Worm (Caenorhabditis elegans) whole organism, L1 larva: ENCODE data around the gene smrc-1.
A peak's percentile ranks its signal among the peaks of the same experiment; 100 is the strongest.

Source experiments
- F16B12.6 ChIP-seq: fragments of 150-350 bp; optimal IDR thresholded peaks from 2 replicates; lab custom pipeline; 2014; ENCODE audit warnings: missing biosample characterization, missing genetic modification characterization
- aha-1 ChIP-seq: fragments of 150-350 bp; optimal IDR thresholded peaks from 2 replicates; lab custom pipeline; 2014; ENCODE audit warnings: missing biosample characterization, missing genetic modification characterization
- aly-2 ChIP-seq: fragments of 150-350 bp; optimal IDR thresholded peaks from 2 replicates; lab custom pipeline; 2014; ENCODE audit warnings: missing biosample characterization, missing genetic modification characterization
- ceh-63 ChIP-seq: fragments of 200-800 bp; sonication (Bioruptor generic); optimal IDR thresholded peaks from 2 replicates; lab custom pipeline; 2018; ENCODE audit warnings: mild to moderate bottlenecking, missing genetic modification characterization, missing compliant biosample characterization
- ceh-82 ChIP-seq, 3 experiments: fragments of 150-350 bp in 1 of 3; sonication (generic microtip) in 2 of 3; optimal IDR thresholded peaks; 2 replicates each; lab custom pipeline; 2014 to 2017; ENCODE audit warnings: missing biosample characterization in 3 of 3, missing genetic modification characterization in 3 of 3
- ceh-88 ChIP-seq: fragments of 200-800 bp; sonication (Bioruptor generic); IDR thresholded peaks from 2 replicates; pipeline ENCODE4 v1.3.6; 2022; ENCODE audit warnings: missing genetic modification characterization, missing compliant biosample characterization
- ceh-90 ChIP-seq: sonication (generic microtip); optimal IDR thresholded peaks from 2 replicates; lab custom pipeline; 2016; ENCODE audit warnings: missing genetic modification characterization, missing compliant biosample characterization
- ces-1 ChIP-seq: fragments of 150-350 bp; optimal IDR thresholded peaks from 2 replicates; lab custom pipeline; 2014; ENCODE audit warnings: missing biosample characterization, missing genetic modification reagents, missing genetic modification characterization
- dpl-1 ChIP-seq, 3 experiments: fragments of 150-350 bp in 2 of 3; sonication (generic microtip) in 1 of 3; optimal IDR thresholded peaks; 2 replicates each; lab custom pipeline; 2014 to 2017; ENCODE audit warnings: missing biosample characterization in 3 of 3, missing genetic modification characterization in 3 of 3, missing genetic modification reagents in 3 of 3
- efl-3 ChIP-seq: fragments of 200-800 bp; sonication (Bioruptor generic); optimal IDR thresholded peaks from 2 replicates; lab custom pipeline; 2018; ENCODE audit warnings: mild to moderate bottlenecking, missing genetic modification characterization, missing compliant biosample characterization
- egl-13 ChIP-seq: sonication (generic microtip); optimal IDR thresholded peaks from 2 replicates; lab custom pipeline; 2016; ENCODE audit warnings: missing genotype, missing genetic modification reagents, missing genetic modification characterization, missing compliant biosample characterization
- elt-2 ChIP-seq: sonication (generic microtip); optimal IDR thresholded peaks from 2 replicates; lab custom pipeline; 2016; ENCODE audit warnings: missing genetic modification characterization, mild to moderate bottlenecking, inconsistent platforms, missing compliant biosample characterization, missing genetic modification reagents
- elt-3 ChIP-seq, 6 experiments: fragments of 150-350 bp in 1 of 6; sonication (generic microtip); optimal IDR thresholded peaks; 2 replicates each; lab custom pipeline; 2017 to 2018; ENCODE audit warnings: missing biosample characterization in 6 of 6, missing genetic modification characterization in 6 of 6, inconsistent platforms in 1 of 6
- ets-5 ChIP-seq: fragments of 200-800 bp; sonication (Bioruptor generic); IDR thresholded peaks from 2 replicates; pipeline ENCODE4 v1.3.6; 2022; ENCODE audit warnings: missing genetic modification characterization, missing compliant biosample characterization
- fkh-4 ChIP-seq: sonication (generic microtip); optimal IDR thresholded peaks from 2 replicates; lab custom pipeline; 2016; ENCODE audit warnings: missing compliant biosample characterization, missing genetic modification characterization, borderline replicate concordance
- fkh-8 ChIP-seq: sonication (generic microtip); optimal IDR thresholded peaks from 2 replicates; lab custom pipeline; 2016; ENCODE audit warnings: mild to moderate bottlenecking, missing genetic modification characterization, missing compliant biosample characterization
- fos-1 ChIP-seq: fragments of 150-350 bp; optimal IDR thresholded peaks from 2 replicates; lab custom pipeline; 2014; ENCODE audit warnings: missing biosample characterization, missing genetic modification characterization
- grh-1 ChIP-seq: fragments of 200-800 bp; sonication (Bioruptor generic); IDR thresholded peaks from 2 replicates; pipeline ENCODE4 v1.3.6; 2022; ENCODE audit warnings: missing genetic modification reagents, missing genetic modification characterization, missing compliant biosample characterization
- hlh-17 ChIP-seq: fragments of 200-800 bp; sonication (Bioruptor generic); optimal IDR thresholded peaks from 2 replicates; lab custom pipeline; 2018; ENCODE audit warnings: missing genetic modification characterization, mild to moderate bottlenecking, missing compliant biosample characterization, moderate library complexity, borderline replicate concordance
- hpl-2 ChIP-seq: fragments of 150-350 bp; optimal IDR thresholded peaks from 2 replicates; lab custom pipeline; 2014; ENCODE audit warnings: missing biosample characterization, missing genetic modification reagents, missing genetic modification characterization
- irx-1 ChIP-seq: sonication (generic microtip); optimal IDR thresholded peaks from 2 replicates; lab custom pipeline; 2016; ENCODE audit warnings: missing genetic modification characterization, missing compliant biosample characterization
- jun-1 ChIP-seq: fragments of 150-350 bp; optimal IDR thresholded peaks from 2 replicates; lab custom pipeline; 2014; ENCODE audit warnings: missing biosample characterization, missing genetic modification reagents, missing genetic modification characterization
- lin-13 ChIP-seq: fragments of 150-350 bp; optimal IDR thresholded peaks from 2 replicates; lab custom pipeline; 2014; ENCODE audit warnings: missing biosample characterization, missing genetic modification reagents, missing genetic modification characterization
- lin-14 ChIP-seq: fragments of 200-800 bp; sonication (Bioruptor generic); optimal IDR thresholded peaks from 2 replicates; lab custom pipeline; 2018; ENCODE audit warnings: mild to moderate bottlenecking, missing genetic modification characterization, moderate library complexity, missing compliant biosample characterization
- lin-15B ChIP-seq: fragments of 150-350 bp; sonication (generic microtip); optimal IDR thresholded peaks from 3 replicates; lab custom pipeline; 2014; ENCODE audit warnings: missing biosample characterization, missing genetic modification characterization
- lir-3 ChIP-seq: sonication (generic microtip); optimal IDR thresholded peaks from 2 replicates; lab custom pipeline; 2016; ENCODE audit warnings: mild to moderate bottlenecking, missing genetic modification characterization, moderate library complexity, missing compliant biosample characterization; ENCODE audit not compliant: poor library complexity
- lsy-2 ChIP-seq, 2 experiments: fragments of 150-350 bp; optimal IDR thresholded peaks; 2 replicates each; lab custom pipeline; 2014; ENCODE audit warnings: missing biosample characterization in 2 of 2, missing genetic modification characterization in 2 of 2
- mab-9 ChIP-seq: fragments of 200-800 bp; sonication (Bioruptor generic); IDR thresholded peaks from 2 replicates; pipeline ENCODE4 v1.3.6; 2022; ENCODE audit warnings: missing genetic modification reagents, missing genetic modification characterization, missing compliant biosample characterization
- nhr-12 ChIP-seq: sonication (generic microtip); optimal IDR thresholded peaks from 2 replicates; lab custom pipeline; 2017; ENCODE audit warnings: missing biosample characterization, missing genetic modification characterization
- nhr-20 ChIP-seq: sonication (generic microtip); optimal IDR thresholded peaks from 2 replicates; lab custom pipeline; 2016; ENCODE audit warnings: mild to moderate bottlenecking, missing genetic modification characterization, missing compliant biosample characterization
- nhr-47 ChIP-seq: sonication (generic microtip); optimal IDR thresholded peaks from 2 replicates; lab custom pipeline; 2016; ENCODE audit warnings: mild to moderate bottlenecking, missing genetic modification characterization, moderate library complexity, missing compliant biosample characterization
- nhr-76 ChIP-seq: sonication (generic microtip); optimal IDR thresholded peaks from 2 replicates; lab custom pipeline; 2017; ENCODE audit warnings: missing biosample characterization, missing genetic modification characterization
- nhr-77 ChIP-seq: fragments of 150-350 bp; optimal IDR thresholded peaks from 2 replicates; lab custom pipeline; 2014; ENCODE audit warnings: missing biosample characterization, missing genetic modification characterization
- nhr-84 ChIP-seq: sonication (generic microtip); optimal IDR thresholded peaks from 2 replicates; lab custom pipeline; 2017; ENCODE audit warnings: missing biosample characterization, missing genetic modification characterization
- pag-3 ChIP-seq: sonication (generic microtip); optimal IDR thresholded peaks from 2 replicates; lab custom pipeline; 2017; ENCODE audit warnings: missing genetic modification characterization, mild to moderate bottlenecking, missing compliant biosample characterization, antibody characterized with exemption, borderline replicate concordance; ENCODE audit not compliant: insufficient read depth
- skn-1 ChIP-seq: fragments of 150-350 bp; optimal IDR thresholded peaks from 2 replicates; lab custom pipeline; 2014; ENCODE audit warnings: missing biosample characterization, missing genetic modification characterization
- sox-4 ChIP-seq: sonication (generic microtip); optimal IDR thresholded peaks from 2 replicates; lab custom pipeline; 2016; ENCODE audit warnings: missing genetic modification characterization, missing compliant biosample characterization
- swsn-7 ChIP-seq: sonication (generic microtip); optimal IDR thresholded peaks from 2 replicates; lab custom pipeline; 2016; ENCODE audit warnings: missing genetic modification characterization, missing compliant biosample characterization
- tbx-2 ChIP-seq: sonication (generic microtip); optimal IDR thresholded peaks from 2 replicates; lab custom pipeline; 2016; ENCODE audit warnings: missing genetic modification characterization, missing compliant biosample characterization
- unc-30 ChIP-seq: sonication (generic microtip); optimal IDR thresholded peaks from 2 replicates; lab custom pipeline; 2017; ENCODE audit warnings: missing biosample characterization, missing genetic modification characterization
- unc-98 ChIP-seq: fragments of 200-800 bp; sonication (Bioruptor generic); IDR thresholded peaks from 2 replicates; pipeline ENCODE4 v1.3.6; 2022; ENCODE audit warnings: missing genetic modification characterization, missing compliant biosample characterization
- vab-15 ChIP-seq: sonication (generic microtip); optimal IDR thresholded peaks from 2 replicates; lab custom pipeline; 2017; ENCODE audit warnings: missing genotype, mild to moderate bottlenecking, missing genetic modification characterization, missing compliant biosample characterization
- xbp-1 ChIP-seq: sonication (generic microtip); optimal IDR thresholded peaks from 2 replicates; lab custom pipeline; 2016; ENCODE audit warnings: missing genetic modification characterization, missing compliant biosample characterization
- zip-4 ChIP-seq: fragments of 200-800 bp; sonication (Bioruptor generic); optimal IDR thresholded peaks from 2 replicates; lab custom pipeline; 2018; ENCODE audit warnings: mild to moderate bottlenecking, missing genetic modification characterization, moderate library complexity, missing compliant biosample characterization
- ztf-11 ChIP-seq, 2 experiments: sonication (generic microtip); optimal IDR thresholded peaks; 2 replicates each; lab custom pipeline; 2016 to 2017; ENCODE audit warnings: missing genetic modification characterization in 2 of 2, missing biosample characterization in 1 of 2, missing compliant biosample characterization in 1 of 2
- ztf-4 ChIP-seq: fragments of 150-350 bp; optimal IDR thresholded peaks from 2 replicates; lab custom pipeline; 2014; ENCODE audit warnings: missing biosample characterization, missing genetic modification characterization

The smrc-1 gene

DNA sequence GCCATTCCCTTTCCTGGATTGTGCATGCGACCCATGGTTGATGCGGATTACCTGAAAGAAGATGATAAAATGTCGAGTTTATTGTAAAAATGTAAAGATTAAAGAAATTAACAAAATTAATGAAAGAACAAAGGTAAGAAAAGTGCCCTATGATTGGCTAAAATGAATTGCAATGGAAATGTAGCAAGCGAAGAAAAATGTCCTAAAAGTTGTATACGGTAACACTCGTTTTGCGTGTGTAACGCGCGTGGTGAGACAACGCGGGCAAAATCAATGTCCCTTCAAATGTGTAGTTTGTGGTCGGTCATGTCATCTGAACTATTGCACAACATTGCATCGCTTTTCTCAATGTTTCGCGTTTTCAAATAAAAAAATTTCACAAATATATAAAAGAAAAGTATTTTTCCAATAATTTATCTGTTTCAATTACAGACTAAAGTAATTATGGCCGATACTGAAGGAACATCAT is 15.8 kb upstream of the smrc-1 start, which contains the start of the genes rps-13 and nfx-1 (continued):
- peak; percentile 81 for TF ChIP-seq nhr-47
- TF ChIP-seq hpl-2 (GFP tag; lab: Kevin White, UChicago), result peak; percentile 1
- TF ChIP-seq nhr-20, result peak; percentile 86
- no peak for TF ChIP-seq sox-4 (tag; lab: Kevin White, UChicago)
- TF ChIP-seq elt-2 (tag; lab: Kevin White, UChicago), result no peak
- no peak for TF ChIP-seq fkh-4
- peak in 2 of 6 experiments; percentile 43 to 63 for TF ChIP-seq elt-3 (tag; optimal IDR thresholded peaks at IDR 0.05; lab: Kevin White, UChicago)
- TF ChIP-seq hlh-17 (GFP tag; lab: Kevin White, UChicago), result no peak
- no peak for TF ChIP-seq grh-1
- peak; percentile 70 for TF ChIP-seq swsn-7 (tag; lab: Kevin White, UChicago)
- TF ChIP-seq ceh-82 (tag; optimal IDR thresholded peaks at IDR 0.05; lab: Kevin White, UChicago), result peak; percentile 66 to 90 (median 79)
- no peak for TF ChIP-seq vab-15
- TF ChIP-seq ces-1, result no peak
- peak; percentile 4 for TF ChIP-seq ceh-90 (tag; lab: Kevin White, UChicago)
- no peak for TF ChIP-seq nhr-12 (tag; lab: Kevin White, UChicago)
- TF ChIP-seq zip-4 (GFP tag; lab: Kevin White, UChicago), result no peak
- TF ChIP-seq lin-15B (tag; lab: Kevin White, UChicago), result peak; percentile 55
- TF ChIP-seq ets-5 (GFP tag; lab: Robert Waterston, UW), result no peak
- no peak for TF ChIP-seq ceh-63 (GFP tag; lab: Kevin White, UChicago)
- TF ChIP-seq nhr-84 (tag; lab: Kevin White, UChicago), result no peak
- TF ChIP-seq dpl-1 (GFP tag; optimal IDR thresholded peaks at IDR 0.05; lab: Kevin White, UChicago), result peak; percentile 70 to 82 (median 77)
- TF ChIP-seq aly-2 (tag; lab: Kevin White, UChicago), result no peak
- peak; percentile 65 for TF ChIP-seq lir-3 (tag; lab: Kevin White, UChicago)
- peak; percentile 56 for TF ChIP-seq nhr-77
- TF ChIP-seq irx-1 (tag; lab: Kevin White, UChicago), result peak; percentile 58
- peak; percentile 71 for TF ChIP-seq xbp-1 (tag; lab: Kevin White, UChicago)
- no peak for TF ChIP-seq efl-3 (GFP tag; lab: Kevin White, UChicago)
- TF ChIP-seq unc-98 (GFP tag; lab: Robert Waterston, UW), result no peak
- no peak; the same call in 1 of the 2 replicates for TF ChIP-seq ceh-88 (GFP tag; lab: Robert Waterston, UW)
- TF ChIP-seq fos-1 (tag; lab: Kevin White, UChicago), result peak; percentile 80
- peak; percentile 70 for TF ChIP-seq tbx-2 (tag; lab: Kevin White, UChicago)
- no peak for TF ChIP-seq nhr-76
- no peak for TF ChIP-seq mab-9 (GFP tag; lab: Robert Waterston, UW)
- TF ChIP-seq lsy-2 (tag; optimal IDR thresholded peaks at IDR 0.05; lab: Kevin White, UChicago), result peak; percentile 98 to 99
- peak; percentile 62 for TF ChIP-seq fkh-8 (tag; lab: Kevin White, UChicago)
- no peak for TF ChIP-seq unc-30
- peak; percentile 62 for TF ChIP-seq jun-1 (tag; lab: Kevin White, UChicago)
- peak; percentile 76 for TF ChIP-seq F16B12.6
- TF ChIP-seq ztf-4 (tag; lab: Kevin White, UChicago), result peak; percentile 74
- no peak for TF ChIP-seq ztf-11 (tag; optimal IDR thresholded peaks at IDR 0.05; lab: Kevin White, UChicago)
- TF ChIP-seq skn-1 (tag; lab: Kevin White, UChicago), result peak; percentile 92
- no peak for TF ChIP-seq aha-1 (tag; lab: Kevin White, UChicago)
- TF ChIP-seq lin-14 (GFP tag; lab: Kevin White, UChicago), result peak; percentile 75
- no peak for TF ChIP-seq pag-3 (tag; lab: Kevin White, UChicago)
- peak; percentile 86 for TF ChIP-seq lin-13
- peak; percentile 33 for TF ChIP-seq egl-13 (tag; lab: Kevin White, UChicago)
